Worm (Caenorhabditis elegans) whole organism, young adult: Measurements from ENCODE around the gene cnt-2.
A peak's percentile ranks its signal among the peaks of the same experiment; 100 is the strongest.

Experiments
- B0336.3 ChIP-seq: fragments of 200-800 bp; sonication (Bioruptor generic); IDR thresholded peaks from 2 replicates; pipeline ENCODE4 v1.3.6; 2022; ENCODE audit warnings: missing genetic modification characterization, missing compliant biosample characterization
- C06A6.2 ChIP-seq: fragments of 200-800 bp; sonication (Bioruptor generic); conservative IDR thresholded peaks from 2 replicates; pipeline ENCODE4 v1.3.6; 2022; ENCODE audit warnings: missing genetic modification characterization, missing compliant biosample characterization
- D2030.7 ChIP-seq: fragments of 200-800 bp; sonication (Bioruptor generic); IDR thresholded peaks from 2 replicates; pipeline ENCODE4 v1.3.6; 2022; ENCODE audit warnings: missing genetic modification reagents, missing genetic modification characterization, missing compliant biosample characterization
- F33H1.4 ChIP-seq: fragments of 200-800 bp; sonication (Bioruptor generic); IDR thresholded peaks from 2 replicates; pipeline ENCODE4 v1.3.6; 2022; ENCODE audit warnings: missing genetic modification reagents, missing genetic modification characterization, missing compliant biosample characterization
- F57C9.4 ChIP-seq: sonication (generic microtip); optimal IDR thresholded peaks from 2 replicates; lab custom pipeline; 2017; ENCODE audit warnings: mild to moderate bottlenecking, missing genetic modification characterization, missing compliant biosample characterization
- K12H6.12 ChIP-seq: fragments of 200-800 bp; sonication (Bioruptor generic); optimal IDR thresholded peaks from 2 replicates; lab custom pipeline; 2018; ENCODE audit warnings: mild to moderate bottlenecking, missing genetic modification characterization, missing compliant biosample characterization
- T26A5.8 ChIP-seq: sonication (generic microtip); optimal IDR thresholded peaks from 2 replicates; lab custom pipeline; 2016; ENCODE audit warnings: missing genetic modification characterization, missing compliant biosample characterization
- Y95B8A.8 ChIP-seq: fragments of 200-800 bp; sonication (Bioruptor generic); IDR thresholded peaks from 2 replicates; pipeline ENCODE4 v1.3.6; 2022; ENCODE audit warnings: missing genetic modification reagents, missing genetic modification characterization, missing compliant biosample characterization
- ZK185.1 ChIP-seq: sonication (generic microtip); optimal IDR thresholded peaks from 2 replicates; lab custom pipeline; 2016; ENCODE audit warnings: mild to moderate bottlenecking, missing genetic modification characterization, missing compliant biosample characterization; ENCODE audit not compliant: poor library complexity, severe bottlenecking
- akir-1 ChIP-seq: fragments of 200-800 bp; sonication (Bioruptor generic); optimal IDR thresholded peaks from 2 replicates; lab custom pipeline; 2018; ENCODE audit warnings: mild to moderate bottlenecking, missing genetic modification characterization, moderate library complexity, missing compliant biosample characterization
- athp-1 ChIP-seq: sonication (generic microtip); optimal IDR thresholded peaks from 2 replicates; lab custom pipeline; 2017; ENCODE audit warnings: mild to moderate bottlenecking, missing genetic modification characterization, missing compliant biosample characterization
- attf-5 ChIP-seq: fragments of 200-800 bp; sonication (Bioruptor generic); optimal IDR thresholded peaks from 2 replicates; lab custom pipeline; 2018; ENCODE audit warnings: mild to moderate bottlenecking, missing genetic modification characterization, missing compliant biosample characterization
- attf-6 ChIP-seq: fragments of 200-800 bp; sonication (Bioruptor generic); IDR thresholded peaks from 2 replicates; pipeline ENCODE4 v1.3.6; 2022; ENCODE audit warnings: missing genetic modification reagents, missing genetic modification characterization, missing compliant biosample characterization
- bed-2 ChIP-seq: fragments of 200-800 bp; sonication (Bioruptor generic); IDR thresholded peaks from 2 replicates; pipeline ENCODE4 v1.3.6; 2022; ENCODE audit warnings: missing genetic modification reagents, missing genetic modification characterization, missing compliant biosample characterization
- ccch-3 ChIP-seq: fragments of 200-800 bp; sonication (Bioruptor generic); optimal IDR thresholded peaks from 2 replicates; lab custom pipeline; 2018; ENCODE audit warnings: mild to moderate bottlenecking, missing genetic modification characterization, missing compliant biosample characterization
- cebp-1 ChIP-seq, 2 experiments: fragments of 200-800 bp in 1 of 2; sonication (Bioruptor generic) in 1 of 2; sonication (generic microtip) in 1 of 2; IDR thresholded peaks in 1 of 2; optimal IDR thresholded peaks in 1 of 2; 2 replicates each; pipeline versions ENCODE4 v1.3.6 to Lab custom; 2017 to 2022; ENCODE audit warnings: missing compliant biosample characterization in 2 of 2, missing genetic modification characterization in 2 of 2, mild to moderate bottlenecking in 1 of 2, missing genetic modification reagents in 1 of 2, moderate library complexity in 1 of 2
- ceh-100 ChIP-seq: fragments of 200-800 bp; sonication (Bioruptor generic); IDR thresholded peaks from 2 replicates; pipeline ENCODE4 v1.3.6; 2022; ENCODE audit warnings: missing genetic modification reagents, missing genetic modification characterization, missing compliant biosample characterization
- ceh-27 ChIP-seq: fragments of 200-800 bp; sonication (Bioruptor generic); optimal IDR thresholded peaks from 2 replicates; lab custom pipeline; 2018; ENCODE audit warnings: mild to moderate bottlenecking, missing genetic modification characterization, moderate library complexity, missing compliant biosample characterization
- ceh-40 ChIP-seq: fragments of 200-800 bp; sonication (Bioruptor generic); IDR thresholded peaks from 2 replicates; pipeline ENCODE4 v1.3.6; 2022; ENCODE audit warnings: missing genetic modification characterization, missing compliant biosample characterization
- ceh-79 ChIP-seq: sonication (generic microtip); optimal IDR thresholded peaks from 2 replicates; lab custom pipeline; 2017; ENCODE audit warnings: mild to moderate bottlenecking, missing genetic modification characterization, missing compliant biosample characterization
- chd-7 ChIP-seq: sonication (generic microtip); optimal IDR thresholded peaks from 2 replicates; lab custom pipeline; 2016; ENCODE audit warnings: mild to moderate bottlenecking, missing genetic modification characterization, moderate library complexity, missing compliant biosample characterization
- efl-1 ChIP-seq: fragments of 150-350 bp; optimal IDR thresholded peaks from 2 replicates; lab custom pipeline; 2014; ENCODE audit warnings: missing biosample characterization, missing genetic modification reagents, missing genetic modification characterization
- egl-44 ChIP-seq: fragments of 200-800 bp; sonication (Bioruptor generic); IDR thresholded peaks from 2 replicates; pipeline ENCODE4 v1.3.6; 2022; ENCODE audit warnings: missing genetic modification reagents, missing genetic modification characterization, missing compliant biosample characterization
- ekl-4 ChIP-seq: fragments of 200-800 bp; sonication (Bioruptor generic); IDR thresholded peaks from 2 replicates; pipeline ENCODE4 v1.3.6; 2022; ENCODE audit warnings: missing genetic modification reagents, missing genetic modification characterization, missing compliant biosample characterization
- him-1 ChIP-seq: sonication (generic microtip); optimal IDR thresholded peaks from 2 replicates; lab custom pipeline; 2016; ENCODE audit warnings: missing genotype, missing genetic modification reagents, missing genetic modification characterization, missing compliant biosample characterization
- hlh-26 ChIP-seq: fragments of 200-800 bp; sonication (Bioruptor generic); conservative IDR thresholded peaks from 2 replicates; pipeline ENCODE4 v1.3.6; 2022; ENCODE audit warnings: missing genetic modification reagents, missing genetic modification characterization, missing compliant biosample characterization
- hmg-20 ChIP-seq: fragments of 200-800 bp; sonication (Bioruptor generic); IDR thresholded peaks from 2 replicates; pipeline ENCODE4 v1.3.6; 2022; ENCODE audit warnings: missing genetic modification reagents, missing genetic modification characterization, missing compliant biosample characterization
- hsf-1 ChIP-seq: fragments of 200-800 bp; sonication (Bioruptor generic); IDR thresholded peaks from 2 replicates; pipeline ENCODE4 v1.3.6; 2022; ENCODE audit warnings: missing genetic modification reagents, missing genetic modification characterization, missing compliant biosample characterization
- lag-1 ChIP-seq: fragments of 200-800 bp; sonication (Bioruptor generic); IDR thresholded peaks from 2 replicates; pipeline ENCODE4 v1.3.6; 2022; ENCODE audit warnings: missing genetic modification reagents, missing genetic modification characterization, missing compliant biosample characterization
- lin-40 ChIP-seq: sonication (generic microtip); optimal IDR thresholded peaks from 2 replicates; lab custom pipeline; 2016; ENCODE audit warnings: missing genetic modification characterization, mild to moderate bottlenecking, missing compliant biosample characterization, missing genotype, missing genetic modification reagents
- lsl-1 ChIP-seq: fragments of 200-800 bp; sonication (Bioruptor generic); optimal IDR thresholded peaks from 2 replicates; lab custom pipeline; 2018; ENCODE audit warnings: mild to moderate bottlenecking, missing genetic modification characterization, moderate library complexity, missing compliant biosample characterization
- mxl-1 ChIP-seq: sonication (generic microtip); optimal IDR thresholded peaks from 2 replicates; lab custom pipeline; 2016; ENCODE audit warnings: missing genetic modification characterization, missing compliant biosample characterization
- nfya-1 ChIP-seq: sonication (generic microtip); optimal IDR thresholded peaks from 2 replicates; lab custom pipeline; 2017; ENCODE audit warnings: antibody characterized with exemption, missing compliant biosample characterization, missing genetic modification characterization, borderline replicate concordance; ENCODE audit not compliant: insufficient read depth
- nfyb-1 ChIP-seq: fragments of 200-800 bp; sonication (Bioruptor generic); IDR thresholded peaks from 2 replicates; pipeline ENCODE4 v1.3.6; 2022; ENCODE audit warnings: missing genetic modification reagents, missing genetic modification characterization, missing compliant biosample characterization
- nhr-90 ChIP-seq: sonication (generic microtip); optimal IDR thresholded peaks from 2 replicates; lab custom pipeline; 2016; ENCODE audit warnings: missing genotype, mild to moderate bottlenecking, missing genetic modification characterization, missing compliant biosample characterization
- pbrm-1 ChIP-seq: fragments of 200-800 bp; sonication (Bioruptor generic); IDR thresholded peaks from 2 replicates; pipeline ENCODE4 v1.3.6; 2022; ENCODE audit warnings: missing genetic modification reagents, missing genetic modification characterization, missing compliant biosample characterization
- pha-4 ChIP-seq: fragments of 150-350 bp; sonication (generic microtip); optimal IDR thresholded peaks from 2 replicates; lab custom pipeline; 2014; ENCODE audit warnings: missing biosample characterization, missing genetic modification reagents, missing genetic modification characterization
- rcor-1 ChIP-seq: fragments of 200-800 bp; sonication (Bioruptor generic); IDR thresholded peaks from 2 replicates; pipeline ENCODE4 v1.3.6; 2022; ENCODE audit warnings: missing genetic modification reagents, missing genetic modification characterization, missing compliant biosample characterization
- sea-2 ChIP-seq: fragments of 200-800 bp; sonication (Bioruptor generic); IDR thresholded peaks from 2 replicates; pipeline ENCODE4 v1.3.6; 2022; ENCODE audit warnings: missing genetic modification characterization, missing compliant biosample characterization
- snpc-1.3 ChIP-seq: sonication (generic microtip); optimal IDR thresholded peaks from 2 replicates; lab custom pipeline; 2017; ENCODE audit warnings: missing genetic modification characterization, mild to moderate bottlenecking, missing compliant biosample characterization, antibody characterized with exemption, moderate library complexity, missing genotype, missing genetic modification reagents; ENCODE audit not compliant: insufficient read depth
- tbx-9 ChIP-seq: sonication (generic microtip); optimal IDR thresholded peaks from 2 replicates; lab custom pipeline; 2016; ENCODE audit warnings: borderline replicate concordance, missing genetic modification characterization, inconsistent platforms, missing compliant biosample characterization
- unc-62 ChIP-seq: fragments of 150-350 bp; optimal IDR thresholded peaks from 2 replicates; lab custom pipeline; 2014; ENCODE audit warnings: missing biosample characterization, missing genetic modification reagents, missing genetic modification characterization
- zfh-2 ChIP-seq: fragments of 200-800 bp; sonication (Bioruptor generic); conservative IDR thresholded peaks from 2 replicates; pipeline ENCODE4 v1.3.6; 2022; ENCODE audit warnings: missing genetic modification reagents, missing genetic modification characterization, missing compliant biosample characterization
- ztf-22 ChIP-seq: fragments of 200-800 bp; sonication (Bioruptor generic); optimal IDR thresholded peaks from 2 replicates; lab custom pipeline; 2018; ENCODE audit warnings: mild to moderate bottlenecking, missing genetic modification characterization, moderate library complexity, missing compliant biosample characterization

Gene cnt-2

DNA sequence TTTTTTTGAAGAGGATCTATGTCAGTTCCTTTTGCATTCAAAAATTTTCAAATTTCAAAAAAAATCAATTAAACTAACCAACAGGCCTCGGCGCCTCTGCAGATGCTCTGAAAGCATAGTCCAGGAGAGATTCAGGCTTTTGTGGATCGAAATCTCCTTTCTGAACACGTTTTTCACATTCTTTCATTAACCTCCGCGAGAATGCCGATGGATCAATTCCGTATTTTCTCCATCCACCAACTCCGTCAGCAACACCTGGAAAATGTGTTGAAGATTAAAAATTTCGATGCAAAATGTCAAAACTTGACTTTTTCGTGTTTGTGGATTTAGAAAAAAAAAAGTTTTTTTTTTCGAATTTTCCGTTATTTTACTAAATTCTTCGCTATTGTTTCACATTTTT, 59.7 kb downstream of the cnt-2 start (continued):
- no peak for TF ChIP-seq him-1 (tag; lab: Kevin White, UChicago)
- no peak for TF ChIP-seq attf-5
- TF ChIP-seq D2030.7 (GFP tag; lab: Robert Waterston, UW), result no peak
- TF ChIP-seq ekl-4 (GFP tag; lab: Robert Waterston, UW), result 0 out of 2 replicates have a peak, but pooled peaks have one; percentile 51
- TF ChIP-seq hsf-1 (GFP tag; lab: Robert Waterston, UW), result no peak
- TF ChIP-seq, all 124 proteins: peak for 10

DNA sequence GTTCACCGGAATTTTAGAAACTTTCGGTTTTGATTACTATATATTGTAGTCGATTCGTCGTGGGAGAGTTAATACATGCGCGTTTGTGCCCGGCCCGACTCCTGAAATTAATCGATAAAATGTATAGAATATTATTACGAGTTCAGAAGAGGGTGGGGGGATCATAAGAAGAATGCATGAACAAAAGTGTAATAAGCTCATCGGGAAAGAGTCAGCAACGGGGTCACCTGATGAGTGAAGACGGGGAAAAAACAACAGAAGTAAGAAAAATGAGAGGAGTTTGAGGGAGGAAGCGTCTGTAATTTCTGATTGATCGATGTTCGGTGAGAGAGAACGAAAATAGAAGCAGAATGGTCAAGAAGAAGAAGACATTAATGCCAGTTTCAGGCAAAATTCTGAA, 61.3 kb downstream of the cnt-2 start, which contains the start of gene W09D10.4:
W09D10.4 (minus strand) TSS at position 101 of the 400 bp plus-strand sequence.
- no peak for TF ChIP-seq attf-6 (GFP tag; lab: Robert Waterston, UW)
- TF ChIP-seq chd-7 (tag; lab: Kevin White, UChicago), result no peak
- TF ChIP-seq unc-62 (GFP tag; lab: Kevin White, UChicago), result no peak
- no peak for TF ChIP-seq nhr-90 (tag; lab: Kevin White, UChicago)
- TF ChIP-seq cebp-1 (GFP tag; IDR thresholded peaks at IDR 0.05; lab: Robert Waterston, UW), result no peak
- peak; percentile 4 for TF ChIP-seq cebp-1 (tag; optimal IDR thresholded peaks at IDR 0.05; lab: Kevin White, UChicago)

DNA sequence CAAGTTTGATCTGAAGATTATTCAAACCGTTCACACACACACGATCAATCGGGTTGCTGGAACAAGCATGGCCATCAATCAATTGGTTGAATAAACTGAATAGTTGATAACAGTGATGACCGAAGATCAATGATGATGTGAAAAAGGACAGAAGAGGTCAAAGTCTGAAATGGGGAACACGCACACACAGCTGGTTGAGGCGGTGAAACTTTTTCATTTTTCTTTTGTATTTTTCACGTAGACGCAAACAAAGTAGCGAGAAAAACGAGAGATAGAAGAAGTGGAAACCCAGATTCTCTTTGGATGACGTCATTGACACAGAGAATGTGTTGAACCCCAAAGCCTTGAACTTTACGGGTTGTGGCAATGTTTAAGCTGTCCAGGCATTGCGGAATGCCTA, 62.7 kb downstream of the cnt-2 start:
- TF ChIP-seq ceh-79 (tag; lab: Kevin White, UChicago) (no peak), lag-1 (GFP tag; lab: Robert Waterston, UW) (no peak), snpc-1.3 (tag; lab: Kevin White, UChicago) (no peak), ZK185.1 (tag; lab: Kevin White, UChicago) (peak; percentile 69), ccch-3 (no peak), mxl-1 (tag; lab: Kevin White, UChicago) (no peak), bed-2 (GFP tag; lab: Robert Waterston, UW) (no peak), pbrm-1 (GFP tag; lab: Robert Waterston, UW) (0 out of 2 replicates have a peak, but pooled peaks have one; percentile 7), F33H1.4 (GFP tag; lab: Robert Waterston, UW) (no peak), tbx-9 (tag; lab: Kevin White, UChicago) (no peak), B0336.3 (no peak), ceh-27 (GFP tag; lab: Kevin White, UChicago) (peak; percentile 32), sea-2 (GFP tag; lab: Robert Waterston, UW) (no peak), Y95B8A.8 (GFP tag; lab: Robert Waterston, UW) (no peak), ekl-4 (GFP tag; lab: Robert Waterston, UW) (no peak), egl-44 (GFP tag; lab: Robert Waterston, UW) (no peak), T26A5.8 (no peak), C06A6.2 (GFP tag; lab: Robert Waterston, UW) (peak; percentile 53; the same call in 1 of the 2 replicates), nfyb-1 (GFP tag; lab: Robert Waterston, UW) (peak; percentile 80), rcor-1 (GFP tag; lab: Robert Waterston, UW) (no peak; the same call in 1 of the 2 replicates), ceh-40 (GFP tag; lab: Robert Waterston, UW) (0 out of 2 replicates have a peak, but pooled peaks have one; percentile 37), K12H6.12 (tag; lab: Kevin White, UChicago) (no peak), F57C9.4 (tag; lab: Kevin White, UChicago) (no peak), efl-1 (GFP tag; lab: Kevin White, UChicago) (no peak), pha-4 (tag; lab: Kevin White, UChicago) (no peak), cebp-1 (GFP tag; IDR thresholded peaks at IDR 0.05; lab: Robert Waterston, UW) (no peak), cebp-1 (tag; optimal IDR thresholded peaks at IDR 0.05; lab: Kevin White, UChicago) (peak; percentile 63), hsf-1 (GFP tag; lab: Robert Waterston, UW) (no peak), ceh-100 (GFP tag; lab: Robert Waterston, UW) (no peak), ztf-22 (GFP tag; lab: Kevin White, UChicago) (no peak), lin-40 (tag; lab: Kevin White, UChicago) (peak; percentile 83), athp-1 (tag; lab: Kevin White, UChicago) (no peak), hlh-26 (GFP tag; lab: Robert Waterston, UW) (no peak), lsl-1 (GFP tag; lab: Kevin White, UChicago) (no peak), hmg-20 (GFP tag; lab: Robert Waterston, UW) (no peak), nfya-1 (tag; lab: Kevin White, UChicago) (no peak), unc-62 (GFP tag; lab: Kevin White, UChicago) (no peak), akir-1 (GFP tag; lab: Kevin White, UChicago) (no peak), zfh-2 (GFP tag; lab: Robert Waterston, UW) (no peak)
